Worm (Caenorhabditis elegans): Measurements from ENCODE around the gene T14G10.8.

T14G10.8 gene

ce11 chrIV:10174328-10174727, 27.5 kb upstream of the T14G10.8 start, which contains the start of gene pxf-1:
pxf-1 (minus strand) TSS chrIV:10174341.
- TF ChIP-seq nhr-12 (tag; optimal IDR thresholded peaks at IDR 0.05) (no peak), egl-5 (tag; optimal IDR thresholded peaks at IDR 0.05) (peak; percentile 52), mml-1 (tag; optimal IDR thresholded peaks at IDR 0.05) (no peak), ceh-82 (tag; optimal IDR thresholded peaks at IDR 0.05) (no peak), fkh-10 (GFP tag; optimal IDR thresholded peaks at IDR 0.05) (no peak), ceh-9 (tag; optimal IDR thresholded peaks at IDR 0.05) (no peak)

DNA sequence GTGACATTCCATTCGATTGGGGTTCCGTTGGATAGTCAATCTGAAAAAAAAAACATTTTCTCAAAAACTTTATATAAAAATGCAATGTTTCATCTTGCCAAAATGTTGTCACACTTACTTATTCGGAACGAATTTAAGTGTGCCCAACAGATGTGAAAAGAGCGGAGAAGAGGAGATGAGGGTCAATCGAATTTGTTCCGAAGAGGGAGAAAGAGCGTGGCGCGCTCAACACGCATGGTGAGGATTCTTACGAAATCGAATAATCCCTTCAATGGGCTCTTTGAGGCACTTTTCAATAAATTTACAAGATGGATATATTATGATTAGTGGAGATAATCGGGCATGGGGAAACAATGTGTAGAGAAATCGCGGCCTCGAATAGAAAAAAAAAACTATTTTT, 24.0 kb upstream of the T14G10.8 start:
- TF ChIP-seq fkh-10 (GFP tag; optimal IDR thresholded peaks at IDR 0.05): peak; percentile 93
- TF ChIP-seq lin-39 (tag; optimal IDR thresholded peaks at IDR 0.05): no peak

ce11 chrIV:10164086-10164485, 17.3 kb upstream of the T14G10.8 start:
- TF ChIP-seq tbx-2 (tag; optimal IDR thresholded peaks at IDR 0.05) (no peak), nhr-237 (tag; optimal IDR thresholded peaks at IDR 0.05) (no peak), nhr-11 (tag; optimal IDR thresholded peaks at IDR 0.05) (no peak), nhr-76 (tag; optimal IDR thresholded peaks at IDR 0.05) (no peak), nhr-25 (tag; optimal IDR thresholded peaks at IDR 0.05) (no peak), daf-12 (tag; optimal IDR thresholded peaks at IDR 0.05) (no peak), fos-1 (tag; optimal IDR thresholded peaks at IDR 0.05) (no peak), fkh-2 (tag; optimal IDR thresholded peaks at IDR 0.05) (no peak), eor-1 (tag; optimal IDR thresholded peaks at IDR 0.05) (no peak), nhr-67 (tag; optimal IDR thresholded peaks at IDR 0.05) (no peak), fkh-10 (GFP tag; optimal IDR thresholded peaks at IDR 0.05) (no peak), skn-1 (tag; optimal IDR thresholded peaks at IDR 0.05) (no peak), jun-1 (tag; optimal IDR thresholded peaks at IDR 0.05) (no peak), sea-2 (GFP tag; optimal IDR thresholded peaks at IDR 0.05) (no peak)

DNA sequence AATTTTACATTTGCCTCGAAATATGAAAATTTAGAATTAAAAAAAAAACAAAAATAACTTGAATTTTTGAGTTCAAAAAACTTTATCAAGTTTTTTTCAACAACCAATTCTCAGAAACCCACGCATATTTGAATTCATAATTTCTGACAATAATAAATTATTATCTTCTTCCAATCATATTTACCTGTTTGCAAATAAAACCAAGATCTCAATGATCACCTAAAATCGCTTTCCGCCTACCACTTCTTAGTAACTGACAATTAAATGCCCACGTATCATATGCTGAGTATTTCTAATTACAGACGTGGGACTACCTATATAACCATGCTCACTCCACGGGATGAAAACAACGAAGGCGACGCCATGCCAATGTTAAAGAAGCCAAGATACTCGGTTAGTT, 14.9 kb upstream of the T14G10.8 start, which contains the start of gene pps-1:
Gene pps-1 (plus strand): TSS at position 301 of the 400 bp plus-strand sequence.
- TF ChIP-seq nhr-12 (tag; optimal IDR thresholded peaks at IDR 0.05): no peak
- TF ChIP-seq nhr-25 (tag; optimal IDR thresholded peaks at IDR 0.05): no peak
- no peak for TF ChIP-seq ceh-28 (tag; optimal IDR thresholded peaks at IDR 0.05)
- no peak for TF ChIP-seq hmg-11 (tag; optimal IDR thresholded peaks at IDR 0.05)

- TF ChIP-seq sea-2 (GFP tag; optimal IDR thresholded peaks at IDR 0.05) (no peak), ceh-28 (tag; optimal IDR thresholded peaks at IDR 0.05) (no peak), nhr-25 (tag; optimal IDR thresholded peaks at IDR 0.05) (no peak), snpc-4 (tag; optimal IDR thresholded peaks at IDR 0.05) (no peak), elt-2 (tag; optimal IDR thresholded peaks at IDR 0.05) (no peak), aly-2 (tag; optimal IDR thresholded peaks at IDR 0.05) (no peak), pha-4 (tag; optimal IDR thresholded peaks at IDR 0.05) (no peak), tbx-2 (tag; optimal IDR thresholded peaks at IDR 0.05) (no peak), nfya-1 (tag; optimal IDR thresholded peaks at IDR 0.05; ENCODE audit: insufficient read depth) (no peak), nhr-12 (tag; optimal IDR thresholded peaks at IDR 0.05) (no peak), mdl-1 (tag; optimal IDR thresholded peaks at IDR 0.05) (no peak), lin-39 (tag; optimal IDR thresholded peaks at IDR 0.05) (no peak), fos-1 (tag; optimal IDR thresholded peaks at IDR 0.05) (no peak), ztf-4 (tag; optimal IDR thresholded peaks at IDR 0.05) (no peak)
Observed at ce11 chrIV:10157489-10158088, 10.8 kb upstream of the T14G10.8 start, which contains the start of gene ttr-53. ttr-53 (plus strand) TSS chrIV:10158038.

ce11 chrIV:10157034-10157433, 10.2 kb upstream of the T14G10.8 start:
- TF ChIP-seq fkh-10 (GFP tag; optimal IDR thresholded peaks at IDR 0.05) (no peak), ceh-82 (tag; optimal IDR thresholded peaks at IDR 0.05) (no peak), nhr-12 (tag; optimal IDR thresholded peaks at IDR 0.05) (no peak), fos-1 (tag; optimal IDR thresholded peaks at IDR 0.05) (no peak), ztf-11 (tag; optimal IDR thresholded peaks at IDR 0.05) (no peak), pqm-1 (tag; optimal IDR thresholded peaks at IDR 0.05) (no peak), tbx-2 (tag; optimal IDR thresholded peaks at IDR 0.05) (no peak), skn-1 (tag; optimal IDR thresholded peaks at IDR 0.05) (no peak), nhr-11 (tag; optimal IDR thresholded peaks at IDR 0.05) (no peak), nhr-76 (tag; optimal IDR thresholded peaks at IDR 0.05) (no peak), elt-2 (tag; optimal IDR thresholded peaks at IDR 0.05) (no peak), lin-39 (tag; optimal IDR thresholded peaks at IDR 0.05) (no peak), nhr-237 (tag; optimal IDR thresholded peaks at IDR 0.05) (no peak), pha-4 (tag; optimal IDR thresholded peaks at IDR 0.05) (no peak), ceh-9 (tag; optimal IDR thresholded peaks at IDR 0.05) (no peak)

Data from whole organism, L3 larva.